Fruit fly (Drosophila melanogaster) whole organism, embryonic: ENCODE results near the gene CG9760.

Experiments used
- BEAF-32 ChIP-seq: fragments of 200-800 bp; sonication (Bioruptor generic); optimal IDR thresholded peaks from 3 replicates; lab custom pipeline; 2017; ENCODE audit warnings: missing biosample characterization, missing genetic modification characterization, mild to moderate bottlenecking, moderate library complexity, missing genetic modification reagents
- Bgb ChIP-seq: fragments of 200-800 bp; sonication (Bioruptor generic); IDR thresholded peaks from 2 replicates; pipeline ENCODE4 v1.3.6; 2022; ENCODE audit warnings: missing biosample characterization, missing genetic modification characterization; ENCODE audit not compliant: partially characterized antibody
- CG10366 ChIP-seq: fragments of 200-800 bp; sonication (Bioruptor generic); IDR thresholded peaks from 2 replicates; pipeline ENCODE4 v1.3.6; 2022; ENCODE audit warnings: missing biosample characterization, missing genetic modification characterization
- CG10462 ChIP-seq: fragments of 200-800 bp; sonication (Bioruptor generic); optimal IDR thresholded peaks from 2 replicates; lab custom pipeline; 2016; ENCODE audit warnings: missing biosample characterization, missing genetic modification characterization
- CG11093 ChIP-seq: fragments of 200-800 bp; sonication (Bioruptor generic); IDR thresholded peaks from 3 replicates; pipeline ENCODE4 v1.3.6; 2022; ENCODE audit warnings: missing biosample characterization, missing genetic modification characterization
- CG13123 ChIP-seq: fragments of 200-800 bp; sonication (Bioruptor generic); optimal IDR thresholded peaks from 2 replicates; lab custom pipeline; 2016; ENCODE audit warnings: missing biosample characterization, missing genetic modification characterization
- CG13296 ChIP-seq: fragments of 200-800 bp; sonication (Bioruptor generic); optimal IDR thresholded peaks from 3 replicates; lab custom pipeline; 2018; ENCODE audit warnings: missing biosample characterization, mild to moderate bottlenecking, missing genetic modification characterization
- CG13894 ChIP-seq: fragments of 200-800 bp; sonication (Bioruptor generic); optimal IDR thresholded peaks from 3 replicates; lab custom pipeline; 2018; ENCODE audit warnings: missing biosample characterization, mild to moderate bottlenecking, missing genetic modification characterization, moderate library complexity
- CG1529 ChIP-seq: fragments of 200-800 bp; sonication (Bioruptor generic); optimal IDR thresholded peaks from 3 replicates; lab custom pipeline; 2018; ENCODE audit warnings: missing biosample characterization, missing genetic modification characterization
- CG30403 ChIP-seq: fragments of 200-800 bp; sonication (Bioruptor generic); optimal IDR thresholded peaks from 3 replicates; lab custom pipeline; 2016; ENCODE audit warnings: missing biosample characterization, missing genetic modification characterization
- CG31224 ChIP-seq: fragments of 200-800 bp; sonication (Bioruptor generic); IDR thresholded peaks from 2 replicates; pipeline ENCODE4 v1.3.6; 2022; ENCODE audit warnings: missing biosample characterization, missing genetic modification characterization
- CG4360 ChIP-seq: fragments of 200-800 bp; sonication (Bioruptor generic); IDR thresholded peaks from 2 replicates; pipeline ENCODE4 v1.3.6; 2022; ENCODE audit warnings: missing biosample characterization, missing genetic modification characterization
- CG4854 ChIP-seq: fragments of 200-800 bp; sonication (Bioruptor generic); optimal IDR thresholded peaks from 2 replicates; lab custom pipeline; 2016; ENCODE audit warnings: missing biosample characterization, missing genetic modification characterization, inconsistent platforms
- CG5953 ChIP-seq: fragments of 200-800 bp; sonication (Bioruptor generic); IDR thresholded peaks from 2 replicates; pipeline ENCODE4 v1.3.6; 2022; ENCODE audit warnings: missing biosample characterization, missing genetic modification characterization
- CG6254 ChIP-seq: fragments of 200-800 bp; sonication (Bioruptor generic); optimal IDR thresholded peaks from 3 replicates; lab custom pipeline; 2017; ENCODE audit warnings: mild to moderate bottlenecking, missing biosample characterization, missing genetic modification reagents, missing genetic modification characterization
- CG6272 ChIP-seq: fragments of 200-800 bp; sonication (Bioruptor generic); IDR thresholded peaks from 2 replicates; pipeline ENCODE4 v1.3.6; 2022; ENCODE audit warnings: missing biosample characterization, missing genetic modification characterization
- CG6689 ChIP-seq: fragments of 200-800 bp; sonication (Bioruptor generic); IDR thresholded peaks from 2 replicates; pipeline ENCODE4 v1.3.6; 2022; ENCODE audit warnings: missing biosample characterization, missing genetic modification characterization
- CG8478 ChIP-seq: fragments of >200 bp; optimal IDR thresholded peaks from 2 replicates; lab custom pipeline; 2018
- CG9727 ChIP-seq: fragments of 200-800 bp; sonication (Bioruptor generic); optimal IDR thresholded peaks from 3 replicates; lab custom pipeline; 2017; ENCODE audit warnings: missing biosample characterization, mild to moderate bottlenecking, missing genetic modification characterization
- CkIIα-i1 ChIP-seq: fragments of 200-800 bp; sonication (Bioruptor generic); IDR thresholded peaks from 2 replicates; pipeline ENCODE4 v1.3.6; 2022; ENCODE audit warnings: missing biosample characterization, missing genetic modification characterization
- CoRest ChIP-seq: fragments of 200-800 bp; sonication (Bioruptor generic); optimal IDR thresholded peaks from 3 replicates; lab custom pipeline; 2018; ENCODE audit warnings: missing biosample characterization, mild to moderate bottlenecking, missing genetic modification characterization, moderate library complexity
- Dbx ChIP-seq: fragments of 200-800 bp; sonication (Bioruptor generic); IDR thresholded peaks from 3 replicates; pipeline ENCODE4 v1.3.6; 2022; ENCODE audit warnings: missing biosample characterization, missing genetic modification characterization
- Dll ChIP-seq: fragments of 200-800 bp; sonication (Bioruptor generic); IDR thresholded peaks from 4 replicates; pipeline ENCODE4 v1.3.6; 2022; ENCODE audit warnings: missing biosample characterization, missing genetic modification characterization; ENCODE audit not compliant: partially characterized antibody
- Ets65A ChIP-seq: fragments of 200-800 bp; sonication (Bioruptor generic); peaks from one replicate; lab custom pipeline; 2016; ENCODE audit warnings: missing biosample characterization, missing genetic modification characterization
- Fer1 ChIP-seq: fragments of 200-800 bp; sonication (Bioruptor generic); optimal IDR thresholded peaks from 2 replicates; lab custom pipeline; 2017; ENCODE audit warnings: missing biosample characterization, mild to moderate bottlenecking, missing genetic modification characterization
- Fer3 ChIP-seq: fragments of 200-800 bp; sonication (Bioruptor generic); optimal IDR thresholded peaks from 2 replicates; lab custom pipeline; 2018; ENCODE audit warnings: missing biosample characterization, mild to moderate bottlenecking, missing genetic modification characterization, moderate library complexity
- HHEX ChIP-seq: fragments of 200-800 bp; sonication (Bioruptor generic); optimal IDR thresholded peaks from 3 replicates; lab custom pipeline; 2017; ENCODE audit warnings: missing biosample characterization, mild to moderate bottlenecking, missing genetic modification characterization, missing genetic modification reagents
- Hmr ChIP-seq: fragments of 200-800 bp; sonication (Bioruptor generic); optimal IDR thresholded peaks from 3 replicates; lab custom pipeline; 2017; ENCODE audit warnings: mild to moderate bottlenecking, missing biosample characterization, missing genetic modification reagents, missing genetic modification characterization
- Hmx ChIP-seq: fragments of 200-800 bp; sonication (Bioruptor generic); optimal IDR thresholded peaks from 2 replicates; lab custom pipeline; 2016; ENCODE audit warnings: missing biosample characterization, missing genetic modification characterization
- Kr ChIP-seq: fragments of 200-800 bp; sonication (Bioruptor generic); optimal IDR thresholded peaks from 2 replicates; lab custom pipeline; 2017; ENCODE audit warnings: missing biosample characterization, mild to moderate bottlenecking, missing genetic modification characterization
- MESR4 ChIP-seq: fragments of 200-800 bp; sonication (Bioruptor generic); optimal IDR thresholded peaks from 2 replicates; lab custom pipeline; 2018; ENCODE audit warnings: missing biosample characterization, mild to moderate bottlenecking, missing genetic modification characterization, moderate library complexity
- Sox102F ChIP-seq: fragments of 200-800 bp; sonication (Bioruptor generic); optimal IDR thresholded peaks from 2 replicates; lab custom pipeline; 2018; ENCODE audit warnings: missing biosample characterization, mild to moderate bottlenecking, missing genetic modification characterization, moderate library complexity
- ash1 ChIP-seq: fragments of 200-800 bp; sonication (Bioruptor generic); optimal IDR thresholded peaks from 2 replicates; lab custom pipeline; 2018; ENCODE audit warnings: missing biosample characterization, mild to moderate bottlenecking, missing genetic modification characterization
- crol ChIP-seq: fragments of 200-800 bp; sonication (Bioruptor generic); IDR thresholded peaks from 2 replicates; pipeline ENCODE4 v1.3.6; 2022; ENCODE audit warnings: missing biosample characterization, missing genetic modification characterization
- dimm ChIP-seq: fragments of 200-800 bp; sonication (Bioruptor generic); IDR thresholded peaks from 2 replicates; pipeline ENCODE4 v1.3.6; 2022; ENCODE audit warnings: missing biosample characterization, missing genetic modification characterization
- disco-r ChIP-seq: fragments of 200-800 bp; sonication (Bioruptor generic); optimal IDR thresholded peaks from 2 replicates; lab custom pipeline; 2016; ENCODE audit warnings: missing biosample characterization, missing genetic modification characterization
- insv ChIP-seq, 2 experiments: fragments of 200-800 bp; sonication (Bioruptor generic); optimal IDR thresholded peaks; 3 replicates each; lab custom pipeline; 2016 to 2018; ENCODE audit warnings: missing biosample characterization in 2 of 2, missing genetic modification characterization in 2 of 2
- jing ChIP-seq: fragments of 200-800 bp; sonication (Bioruptor generic); optimal IDR thresholded peaks from 2 replicates; lab custom pipeline; 2018; ENCODE audit warnings: missing biosample characterization, mild to moderate bottlenecking, missing genetic modification characterization
- nerfin-1 ChIP-seq: fragments of 200-800 bp; sonication (Bioruptor generic); optimal IDR thresholded peaks from 3 replicates; lab custom pipeline; 2019; ENCODE audit warnings: missing biosample characterization, mild to moderate bottlenecking, missing genetic modification characterization, moderate library complexity
- otp ChIP-seq: fragments of 200-800 bp; sonication (Bioruptor generic); IDR thresholded peaks from 3 replicates; pipeline ENCODE4, ENCODE4 v1.3.6; 2022; ENCODE audit warnings: missing biosample characterization, missing genetic modification characterization
- pnt ChIP-seq: fragments of 200-800 bp; sonication (Bioruptor generic); optimal IDR thresholded peaks from 3 replicates; lab custom pipeline; 2016; ENCODE audit warnings: missing biosample characterization, missing genetic modification characterization
- sens-2 ChIP-seq: fragments of 200-800 bp; sonication (Bioruptor generic); IDR thresholded peaks from 2 replicates; pipeline ENCODE4 v1.3.6; 2022; ENCODE audit warnings: missing biosample characterization, missing genetic modification characterization
- shn ChIP-seq: fragments of 200-800 bp; sonication (Bioruptor generic); optimal IDR thresholded peaks from 3 replicates; lab custom pipeline; 2016; ENCODE audit warnings: missing biosample characterization, missing genetic modification characterization
- sug ChIP-seq: fragments of 200-800 bp; optimal IDR thresholded peaks from 2 replicates; lab custom pipeline; 2019; ENCODE audit warnings: missing biosample characterization, mild to moderate bottlenecking, missing genetic modification characterization, moderate library complexity
- tna ChIP-seq: fragments of 200-800 bp; sonication (Bioruptor generic); IDR thresholded peaks from 2 replicates; pipeline ENCODE4 v1.3.6; 2022; ENCODE audit warnings: missing biosample characterization, missing genetic modification characterization; ENCODE audit not compliant: partially characterized antibody
- tup ChIP-seq: fragments of 200-800 bp; sonication (Bioruptor generic); optimal IDR thresholded peaks from 2 replicates; lab custom pipeline; 2016; ENCODE audit warnings: missing biosample characterization, mild to moderate bottlenecking, missing genetic modification characterization, moderate library complexity
- twi ChIP-seq: fragments of 200-800 bp; optimal IDR thresholded peaks from 2 replicates; lab custom pipeline; 2019; ENCODE audit warnings: missing biosample characterization, mild to moderate bottlenecking, missing genetic modification characterization, moderate library complexity
- tx ChIP-seq: fragments of 200-800 bp; sonication (Bioruptor generic); optimal IDR thresholded peaks from 2 replicates; lab custom pipeline; 2016; ENCODE audit warnings: missing biosample characterization, missing genetic modification characterization
- zf30C ChIP-seq: fragments of 200-800 bp; sonication (Bioruptor generic); optimal IDR thresholded peaks from 3 replicates; lab custom pipeline; 2018; ENCODE audit warnings: missing biosample characterization, mild to moderate bottlenecking, missing genetic modification characterization

Gene CG9760

DNA sequence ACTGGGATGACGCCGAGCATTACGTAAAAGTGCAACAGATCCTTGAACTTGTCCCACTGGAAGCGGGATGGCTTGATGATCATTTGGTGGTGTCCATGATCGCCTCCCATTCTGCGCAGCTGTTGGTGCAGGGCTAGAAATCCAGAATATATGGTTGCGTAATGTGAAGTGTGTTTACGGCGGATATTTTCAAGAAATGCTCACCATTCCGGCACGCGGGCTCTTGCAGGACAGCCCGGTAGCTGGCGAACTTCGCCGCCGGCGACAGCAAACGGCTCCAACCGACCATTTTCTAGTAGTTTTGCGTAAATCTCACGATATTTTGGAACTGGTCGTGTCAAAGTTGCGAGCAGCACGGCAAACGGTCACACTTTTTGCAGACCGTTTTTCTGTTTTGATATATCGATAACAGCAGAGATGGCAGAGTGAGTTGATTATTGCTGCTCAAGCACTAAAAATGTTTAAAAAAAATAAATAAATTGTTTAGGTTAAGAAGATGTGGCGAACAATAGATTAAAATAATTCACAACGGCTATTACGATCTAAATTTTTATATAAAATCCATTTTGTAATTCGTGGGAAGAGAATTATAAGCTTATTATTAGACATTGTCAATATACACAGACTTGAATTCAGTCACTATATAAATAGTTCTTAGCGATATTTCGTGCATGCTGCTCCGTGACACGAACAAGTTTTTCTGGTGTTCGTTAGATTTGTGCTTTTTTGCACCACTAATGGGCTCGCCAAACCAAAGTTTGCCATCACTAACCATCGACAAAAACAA, 25.2 kb downstream of the CG9760 start, which contains the start of the genes ND-SGDH and RhoGAP68F (continued):
- TF ChIP-seq Hmx (peak; percentile 38), Sox102F (GFP tag; lab: Kevin White, UChicago) (peak; percentile 63), tx (GFP tag; lab: Kevin White, UChicago) (peak; percentile 45), insv (GFP tag; optimal IDR thresholded peaks at IDR 0.05; lab: Kevin White, UChicago) (peak in 1 of 2 experiments; percentile 20), CG6272 (GFP tag; lab: Robert Waterston, UW) (peak; percentile 83; the same call in 1 of the 2 replicates), CG10462 (GFP tag; lab: Kevin White, UChicago) (peak; percentile 33), ash1 (no peak), CG11093 (GFP tag; lab: Robert Waterston, UW) (peak; percentile 54; the same call in 1 of the 3 replicates), CG4854 (peak; percentile 54), twi (tag; lab: Kevin White, UChicago) (peak; percentile 54), jing (GFP tag; lab: Kevin White, UChicago) (no peak), CG4360 (GFP tag; lab: Robert Waterston, UW) (no peak), CoRest (tag; lab: Kevin White, UChicago) (peak; percentile 90), BEAF-32 (peak; percentile 99), CG6254 (no peak), CG13296 (GFP tag; lab: Kevin White, UChicago) (peak; percentile 70), Fer3 (tag; lab: Kevin White, UChicago) (peak; percentile 67), MESR4 (GFP tag; lab: Kevin White, UChicago) (peak; percentile 78), CG6689 (GFP tag; lab: Robert Waterston, UW) (peak; percentile 67), CG9727 (GFP tag; lab: Kevin White, UChicago) (peak; percentile 79), dimm (GFP tag; lab: Robert Waterston, UW) (no peak), CkIIα-i1 (GFP tag; lab: Robert Waterston, UW) (no peak), disco-r (GFP tag; lab: Kevin White, UChicago) (peak; percentile 24), Kr (GFP tag; lab: Kevin White, UChicago) (no peak), zf30C (GFP tag; lab: Kevin White, UChicago) (no peak), CG13894 (tag; lab: Kevin White, UChicago) (peak; percentile 65), sug (tag; lab: Kevin White, UChicago) (peak; percentile 82), otp (GFP tag; lab: Robert Waterston, UW) (0 out of 3 replicates have a peak, but pooled peaks have one; percentile 20), shn (GFP tag; lab: Kevin White, UChicago) (peak; percentile 69), Bgb (peak; percentile 90), nerfin-1 (tag; lab: Kevin White, UChicago) (peak; percentile 62), HHEX (peak; percentile 46), Fer1 (GFP tag; lab: Kevin White, UChicago) (peak; percentile 30), Dll (GFP tag; lab: Robert Waterston, UW) (peak; percentile 99), CG30403 (GFP tag; lab: Kevin White, UChicago) (peak; percentile 90), CG31224 (peak; percentile 55), CG1529 (GFP tag; lab: Kevin White, UChicago) (peak; percentile 44), tup (GFP tag; lab: Kevin White, UChicago) (peak; percentile 8), pnt (GFP tag; lab: Kevin White, UChicago) (peak; percentile 51), CG5953 (GFP tag; lab: Robert Waterston, UW) (no peak), Hmr (GFP tag; lab: Kevin White, UChicago) (peak; percentile 80), Dbx (GFP tag; lab: Robert Waterston, UW) (peak; percentile 83), CG13123 (GFP tag; lab: Kevin White, UChicago) (peak; percentile 62), crol (GFP tag; lab: Robert Waterston, UW) (no peak), Ets65A (GFP tag; lab: Kevin White, UChicago) (peak; percentile 95), sens-2 (GFP tag; lab: Robert Waterston, UW) (no peak; the same call in 1 of the 2 replicates), tna (GFP tag; lab: Robert Waterston, UW) (peak; percentile 77), CG8478 (lab: Kevin White, UChicago) (no peak), CG10366 (peak; percentile 56; the same call in 1 of the 2 replicates)
